Worm (Caenorhabditis elegans): ENCODE data around the gene Y57G11C.499.

- no peak for TF ChIP-seq hlh-26 (GFP tag; conservative IDR thresholded peaks at IDR 0.05)
- no peak for TF ChIP-seq hsf-1 (GFP tag; IDR thresholded peaks at IDR 0.05)
- no peak for TF ChIP-seq lag-1 (GFP tag; IDR thresholded peaks at IDR 0.05)
- no peak for TF ChIP-seq cebp-2 (GFP tag; IDR thresholded peaks at IDR 0.05)
Observed at ce11 chrIV:14765336-14765735, 10.6 kb upstream of the Y57G11C.499 start, which contains the start of gene Y57G11C.5.

Data from whole organism, young adult.